Fruit fly (Drosophila melanogaster) whole organism, embryonic: ENCODE results near the gene cyr.

ENCODE experiments used
- Ada2b ChIP-seq: fragments of 200-800 bp; sonication (Bioruptor generic); IDR thresholded peaks from 2 replicates; pipeline ENCODE4 v1.3.6; 2022; ENCODE audit warnings: missing biosample characterization, missing genetic modification characterization
- Aef1 ChIP-seq: fragments of 200-800 bp; sonication (Bioruptor generic); IDR thresholded peaks from 3 replicates; pipeline ENCODE4 v1.3.6; 2022; ENCODE audit warnings: missing biosample characterization, missing genetic modification characterization
- Atf6 ChIP-seq: fragments of 200-800 bp; sonication (Bioruptor generic); IDR thresholded peaks from 2 replicates; pipeline ENCODE4 v1.3.6; 2022; ENCODE audit warnings: missing biosample characterization, missing genetic modification characterization
- CG10366 ChIP-seq: fragments of 200-800 bp; sonication (Bioruptor generic); IDR thresholded peaks from 2 replicates; pipeline ENCODE4 v1.3.6; 2022; ENCODE audit warnings: missing biosample characterization, missing genetic modification characterization
- CG1233 ChIP-seq: fragments of 200-800 bp; sonication (Bioruptor generic); optimal IDR thresholded peaks from 4 replicates; lab custom pipeline; 2018; ENCODE audit warnings: missing biosample characterization, mild to moderate bottlenecking, missing genetic modification characterization
- CG12391 ChIP-seq: fragments of 200-800 bp; sonication (Bioruptor generic); optimal IDR thresholded peaks from 3 replicates; lab custom pipeline; 2018; ENCODE audit warnings: missing biosample characterization, mild to moderate bottlenecking, missing genetic modification characterization, moderate library complexity
- CG13894 ChIP-seq: fragments of 200-800 bp; sonication (Bioruptor generic); optimal IDR thresholded peaks from 3 replicates; lab custom pipeline; 2018; ENCODE audit warnings: missing biosample characterization, mild to moderate bottlenecking, missing genetic modification characterization, moderate library complexity
- CG14667 ChIP-seq: fragments of 200-800 bp; sonication (Bioruptor generic); IDR thresholded peaks from 2 replicates; pipeline ENCODE4 v1.3.6; 2022; ENCODE audit warnings: missing biosample characterization, missing genetic modification characterization
- CG14860 ChIP-seq: fragments of 200-800 bp; sonication (Bioruptor generic); IDR thresholded peaks from 3 replicates; pipeline ENCODE4 v1.3.6; 2022; ENCODE audit warnings: missing biosample characterization, missing genetic modification characterization; ENCODE audit not compliant: partially characterized antibody
- CG15514 ChIP-seq: fragments of 200-800 bp; sonication (Bioruptor generic); optimal IDR thresholded peaks from 3 replicates; lab custom pipeline; 2017; ENCODE audit warnings: missing biosample characterization, missing genetic modification characterization, mild to moderate bottlenecking, moderate library complexity, missing genetic modification reagents
- CG16815 ChIP-seq: fragments of 200-800 bp; sonication (Bioruptor generic); optimal IDR thresholded peaks from 3 replicates; lab custom pipeline; 2017; ENCODE audit warnings: missing biosample characterization, mild to moderate bottlenecking, missing genetic modification characterization
- CG17359 ChIP-seq: fragments of 200-800 bp; sonication (Bioruptor generic); optimal IDR thresholded peaks from 3 replicates; lab custom pipeline; 2018; ENCODE audit warnings: missing biosample characterization, mild to moderate bottlenecking, missing genetic modification characterization, moderate library complexity
- CG17802 ChIP-seq: fragments of 200-800 bp; sonication (Bioruptor generic); optimal IDR thresholded peaks from 2 replicates; lab custom pipeline; 2018; ENCODE audit warnings: missing biosample characterization, mild to moderate bottlenecking, missing genetic modification characterization, moderate library complexity
- CG18011 ChIP-seq: fragments of 200-800 bp; sonication (Bioruptor generic); optimal IDR thresholded peaks from 2 replicates; lab custom pipeline; 2017; ENCODE audit warnings: missing biosample characterization, missing genetic modification characterization, mild to moderate bottlenecking, moderate library complexity, missing genotype
- CG18262 ChIP-seq: fragments of 200-800 bp; optimal IDR thresholded peaks from 3 replicates; lab custom pipeline; 2019; ENCODE audit warnings: missing biosample characterization, mild to moderate bottlenecking, missing genetic modification characterization, moderate library complexity
- CG2129 ChIP-seq: fragments of 200-800 bp; sonication (Bioruptor generic); IDR thresholded peaks from 2 replicates; pipeline ENCODE4 v1.3.6; 2022; ENCODE audit warnings: missing biosample characterization, missing genetic modification characterization; ENCODE audit not compliant: partially characterized antibody
- CG30020 ChIP-seq: fragments of 200-800 bp; optimal IDR thresholded peaks from 2 replicates; lab custom pipeline; 2019; ENCODE audit warnings: missing biosample characterization, mild to moderate bottlenecking, missing genetic modification characterization, moderate library complexity
- CG32532 ChIP-seq: fragments of 200-800 bp; sonication (Bioruptor generic); IDR thresholded peaks from 2 replicates; pipeline ENCODE4 v1.3.6; 2022; ENCODE audit warnings: missing biosample characterization, missing genetic modification characterization
- CG32772 ChIP-seq: fragments of 200-800 bp; sonication (Bioruptor generic); IDR thresholded peaks from 2 replicates; pipeline ENCODE4 v1.3.6; 2022; ENCODE audit warnings: missing biosample characterization, missing genetic modification characterization
- CG7271 ChIP-seq: fragments of 200-800 bp; sonication (Bioruptor generic); optimal IDR thresholded peaks from 2 replicates; lab custom pipeline; 2018; ENCODE audit warnings: missing biosample characterization, mild to moderate bottlenecking, missing genetic modification characterization, moderate library complexity
- CG7963 ChIP-seq: fragments of 200-800 bp; sonication (Bioruptor generic); IDR thresholded peaks from 3 replicates; pipeline ENCODE4 v1.3.6; 2022; ENCODE audit warnings: missing biosample characterization, missing genetic modification characterization; ENCODE audit not compliant: partially characterized antibody
- CG9437 ChIP-seq: fragments of 200-800 bp; sonication (Bioruptor generic); optimal IDR thresholded peaks from 2 replicates; lab custom pipeline; 2018; ENCODE audit warnings: missing biosample characterization, mild to moderate bottlenecking, missing genetic modification characterization
- CG9817 ChIP-seq: fragments of 200-800 bp; sonication (Bioruptor generic); optimal IDR thresholded peaks from 2 replicates; lab custom pipeline; 2018; ENCODE audit warnings: missing biosample characterization, mild to moderate bottlenecking, missing genetic modification characterization, moderate library complexity
- Chrac-16 ChIP-seq: fragments of 200-800 bp; sonication (Bioruptor generic); optimal IDR thresholded peaks from 3 replicates; lab custom pipeline; 2016; ENCODE audit warnings: missing biosample characterization, missing genetic modification characterization
- D19A ChIP-seq: fragments of 200-800 bp; optimal IDR thresholded peaks from 3 replicates; lab custom pipeline; 2019; ENCODE audit warnings: missing biosample characterization, mild to moderate bottlenecking, missing genetic modification characterization, moderate library complexity
- Dek ChIP-seq: fragments of 200-800 bp; sonication (Bioruptor generic); optimal IDR thresholded peaks from 3 replicates; lab custom pipeline; 2019; ENCODE audit warnings: missing biosample characterization, mild to moderate bottlenecking, missing genetic modification characterization, moderate library complexity
- Dfd ChIP-seq, 2 experiments: fragments of >200 bp; optimal IDR thresholded peaks; 2 replicates each; lab custom pipeline; 2017; ENCODE audit warnings: missing biosample characterization in 2 of 2, missing genetic modification characterization in 2 of 2
- Dip3 ChIP-seq: fragments of 200-800 bp; sonication (Bioruptor generic); optimal IDR thresholded peaks from 3 replicates; lab custom pipeline; 2016; ENCODE audit warnings: missing biosample characterization, missing genetic modification characterization
- Ets97D ChIP-seq: fragments of 200-800 bp; sonication (Bioruptor generic); optimal IDR thresholded peaks from 3 replicates; lab custom pipeline; 2016; ENCODE audit warnings: missing biosample characterization, missing genetic modification characterization
- Gug ChIP-seq: fragments of 200-800 bp; sonication (Bioruptor generic); IDR thresholded peaks from 4 replicates; pipeline ENCODE4 v1.3.6; 2022; ENCODE audit warnings: missing biosample characterization, missing genetic modification characterization
- HmgD ChIP-seq: fragments of 200-800 bp; sonication (Bioruptor generic); optimal IDR thresholded peaks from 3 replicates; lab custom pipeline; 2016; ENCODE audit warnings: missing biosample characterization, missing genetic modification characterization
- MESR4 ChIP-seq: fragments of 200-800 bp; sonication (Bioruptor generic); optimal IDR thresholded peaks from 2 replicates; lab custom pipeline; 2018; ENCODE audit warnings: missing biosample characterization, mild to moderate bottlenecking, missing genetic modification characterization, moderate library complexity
- Sin3A ChIP-seq: fragments of >200 bp; optimal IDR thresholded peaks from 2 replicates; lab custom pipeline; 2018
- Trl ChIP-seq, 3 experiments: fragments of >200 bp in 2 of 3; fragments of 200-800 bp in 1 of 3; sonication (Bioruptor generic) in 1 of 3; optimal IDR thresholded peaks; 2 replicates in 1 of 3; 3 replicates in 2 of 3; lab custom pipeline; 2016 to 2017; ENCODE audit warnings: missing biosample characterization in 1 of 3, missing genetic modification characterization in 1 of 3
- YL-1 ChIP-seq: fragments of 200-800 bp; sonication (Bioruptor generic); optimal IDR thresholded peaks from 3 replicates; lab custom pipeline; 2017; ENCODE audit warnings: missing biosample characterization, mild to moderate bottlenecking, missing genetic modification characterization
- ac ChIP-seq: fragments of 200-800 bp; sonication (Bioruptor generic); optimal IDR thresholded peaks from 3 replicates; lab custom pipeline; 2017; ENCODE audit warnings: missing biosample characterization, mild to moderate bottlenecking, missing genetic modification characterization
- amos ChIP-seq: fragments of 200-800 bp; sonication (Bioruptor generic); IDR thresholded peaks from 2 replicates; pipeline ENCODE4 v1.3.6; 2022; ENCODE audit warnings: missing biosample characterization, missing genetic modification characterization; ENCODE audit not compliant: partially characterized antibody
- bbx ChIP-seq: fragments of 200-800 bp; sonication (Bioruptor generic); IDR thresholded peaks from 2 replicates; pipeline ENCODE4 v1.3.6; 2022; ENCODE audit warnings: missing biosample characterization, missing genetic modification characterization; ENCODE audit not compliant: partially characterized antibody
- ci ChIP-seq: fragments of 200-800 bp; sonication (Bioruptor generic); IDR thresholded peaks from 3 replicates; pipeline ENCODE4 v1.3.6; 2022; ENCODE audit warnings: missing biosample characterization, missing genetic modification characterization
- fd64A ChIP-seq: fragments of 200-800 bp; sonication (Bioruptor generic); optimal IDR thresholded peaks from 3 replicates; lab custom pipeline; 2018; ENCODE audit warnings: missing biosample characterization, mild to moderate bottlenecking, missing genetic modification characterization
- h ChIP-seq: fragments of >200 bp; optimal IDR thresholded peaks from 2 replicates; lab custom pipeline; 2017
- ind ChIP-seq: fragments of 200-800 bp; sonication (Bioruptor generic); optimal IDR thresholded peaks from 3 replicates; lab custom pipeline; 2016; ENCODE audit warnings: missing biosample characterization, missing genetic modification characterization
- lilli ChIP-seq: fragments of 200-800 bp; sonication (Bioruptor generic); optimal IDR thresholded peaks from 3 replicates; lab custom pipeline; 2016; ENCODE audit warnings: missing biosample characterization, missing genetic modification characterization
- lola ChIP-seq, 3 experiments: fragments of >200 bp in 2 of 3; fragments of 200-800 bp in 1 of 3; sonication (Bioruptor generic) in 1 of 3; optimal IDR thresholded peaks; 2 replicates each; lab custom pipeline; 2017 to 2019; ENCODE audit warnings: missing biosample characterization in 3 of 3, missing genetic modification characterization in 3 of 3, mild to moderate bottlenecking in 1 of 3, moderate library complexity in 1 of 3
- otp ChIP-seq: fragments of 200-800 bp; sonication (Bioruptor generic); IDR thresholded peaks from 3 replicates; pipeline ENCODE4, ENCODE4 v1.3.6; 2022; ENCODE audit warnings: missing biosample characterization, missing genetic modification characterization
- pros ChIP-seq: fragments of 200-800 bp; sonication (Bioruptor generic); optimal IDR thresholded peaks from 3 replicates; lab custom pipeline; 2019; ENCODE audit warnings: missing biosample characterization, mild to moderate bottlenecking, missing genetic modification characterization, moderate library complexity
- tap ChIP-seq: fragments of 200-800 bp; optimal IDR thresholded peaks from 3 replicates; lab custom pipeline; 2019; ENCODE audit warnings: missing biosample characterization, mild to moderate bottlenecking, missing genetic modification characterization, moderate library complexity
- unpg ChIP-seq: fragments of 200-800 bp; sonication (Bioruptor generic); optimal IDR thresholded peaks from 3 replicates; lab custom pipeline; 2018; ENCODE audit warnings: missing biosample characterization, mild to moderate bottlenecking, missing genetic modification characterization, moderate library complexity
- zen2 ChIP-seq: fragments of 200-800 bp; sonication (Bioruptor generic); IDR thresholded peaks from 3 replicates; pipeline ENCODE4 v1.3.6; 2022; ENCODE audit warnings: missing biosample characterization, missing genetic modification characterization; ENCODE audit not compliant: partially characterized antibody

The cyr gene

DNA sequence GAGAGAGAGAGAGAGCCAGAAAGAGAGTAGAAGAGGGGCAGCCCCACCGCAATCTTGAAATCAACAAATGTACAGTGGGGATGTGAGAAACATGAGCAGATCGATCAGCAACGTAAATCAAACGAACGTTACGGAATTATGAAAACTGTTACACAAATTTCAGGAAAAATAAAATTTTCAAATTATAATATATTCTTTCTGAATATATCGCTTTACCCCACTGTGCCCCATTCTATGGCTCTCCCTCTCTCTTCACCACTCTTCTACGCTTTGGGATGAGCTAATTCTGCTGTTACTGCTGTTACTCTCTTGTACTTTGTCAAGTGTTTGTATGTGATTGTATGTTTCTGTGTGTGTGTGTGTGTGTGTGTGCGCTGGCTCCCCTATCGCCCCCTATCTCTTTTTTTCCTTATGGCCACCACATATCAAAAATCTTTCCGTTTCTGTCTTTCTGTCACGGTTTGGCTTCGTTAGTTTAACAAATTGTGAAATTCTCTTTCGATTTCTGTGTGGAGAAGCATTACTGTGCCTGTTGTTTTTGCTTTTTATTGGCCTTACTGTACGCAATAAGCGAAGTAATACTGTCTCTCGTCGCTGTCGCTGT, 44.4 kb downstream of the cyr start (continued):
- TF ChIP-seq CG1233 (GFP tag; lab: Kevin White, UChicago) (peak; percentile 94), CG15514 (GFP tag; lab: Kevin White, UChicago) (peak; percentile 93), CG10366 (peak; percentile 99), CG17359 (tag; lab: Kevin White, UChicago) (peak; percentile 97), Atf6 (GFP tag; lab: Robert Waterston, UW) (peak; percentile 98), bbx (GFP tag; lab: Robert Waterston, UW) (no peak; the same call in 1 of the 2 replicates), CG30020 (tag; lab: Kevin White, UChicago) (peak; percentile 57), CG13894 (tag; lab: Kevin White, UChicago) (peak; percentile 93), Chrac-16 (GFP tag; lab: Kevin White, UChicago) (peak; percentile 94), fd64A (GFP tag; lab: Kevin White, UChicago) (peak; percentile 90), CG2129 (GFP tag; lab: Robert Waterston, UW) (no peak), Ada2b (GFP tag; lab: Robert Waterston, UW) (peak; percentile 99), CG17802 (peak; percentile 83), HmgD (peak; percentile 32), zen2 (GFP tag; lab: Robert Waterston, UW) (no peak), Trl (optimal IDR thresholded peaks at IDR 0.05; lab: Kevin White, UChicago) (peak; percentile 86 to 99), Trl (GFP tag; optimal IDR thresholded peaks at IDR 0.05; lab: Kevin White, UChicago) (peak; percentile 84), ac (peak; percentile 68), CG7963 (GFP tag; lab: Robert Waterston, UW) (no peak), Aef1 (peak; percentile 98), Dek (tag; lab: Kevin White, UChicago) (peak; percentile 94), ci (GFP tag; lab: Robert Waterston, UW) (peak; percentile 99), D19A (tag; lab: Kevin White, UChicago) (peak; percentile 91), Sin3A (lab: Kevin White, UChicago) (no peak), CG32772 (peak; percentile 98), Gug (GFP tag; lab: Robert Waterston, UW) (peak; percentile 96), Dfd (GFP tag; optimal IDR thresholded peaks at IDR 0.05; lab: Kevin White, UChicago) (peak in 1 of 2 experiments; percentile 64), CG14667 (GFP tag; lab: Robert Waterston, UW) (peak; percentile 97), Ets97D (GFP tag; lab: Kevin White, UChicago) (peak; percentile 55), Dip3 (peak; percentile 86), lilli (GFP tag; lab: Kevin White, UChicago) (peak; percentile 97), ind (peak; percentile 96), CG16815 (GFP tag; lab: Kevin White, UChicago) (peak; percentile 91), CG7271 (tag; lab: Kevin White, UChicago) (peak; percentile 71), CG9817 (peak; percentile 90), pros (GFP tag; lab: Kevin White, UChicago) (peak; percentile 74), YL-1 (GFP tag; lab: Kevin White, UChicago) (peak; percentile 76), lola (GFP tag; optimal IDR thresholded peaks at IDR 0.05; lab: Kevin White, UChicago) (peak in 2 of 3 experiments; percentile 17 to 87), h (lab: Kevin White, UChicago) (no peak), tap (tag; lab: Kevin White, UChicago) (peak; percentile 96), CG14860 (GFP tag; lab: Robert Waterston, UW) (no peak), CG18262 (peak; percentile 94), CG9437 (GFP tag; lab: Kevin White, UChicago) (peak; percentile 88), otp (GFP tag; lab: Robert Waterston, UW) (peak; percentile 99), CG18011 (GFP tag; lab: Kevin White, UChicago) (peak; percentile 87), CG32532 (GFP tag; lab: Robert Waterston, UW) (peak; percentile 99), MESR4 (peak; percentile 42), unpg (GFP tag; lab: Kevin White, UChicago) (peak; percentile 98), amos (GFP tag; lab: Robert Waterston, UW) (no peak), CG12391 (tag; lab: Kevin White, UChicago) (peak; percentile 97)
